Worm (Caenorhabditis elegans): Measurements from ENCODE around the gene dylt-3.

DNA sequence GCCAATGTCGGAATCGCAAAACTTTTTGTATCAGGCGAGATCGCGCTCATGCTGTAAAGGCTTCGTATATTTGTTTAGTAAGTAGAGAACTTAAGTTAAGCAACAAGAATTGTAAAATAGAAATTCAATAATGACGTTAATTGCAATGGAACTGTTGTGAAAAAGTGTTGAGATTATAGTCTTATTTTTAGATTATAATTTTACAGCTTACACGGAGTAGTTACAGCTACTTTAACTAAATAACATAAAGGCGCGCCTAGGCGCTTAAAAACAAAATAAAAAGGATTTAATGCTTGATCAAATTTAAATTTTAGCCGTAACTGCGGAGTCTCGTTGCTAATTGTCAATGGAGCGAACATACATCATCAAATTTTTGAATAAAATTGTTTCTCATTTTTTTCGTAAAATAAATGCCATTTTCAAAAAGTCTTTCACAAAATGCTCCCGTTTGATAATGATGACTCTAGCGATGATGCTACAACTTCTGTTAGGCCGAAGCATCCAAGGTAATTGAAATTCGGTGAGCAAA is 19.4 kb upstream of the dylt-3 start, which contains the start of the genes emb-27 and rrf-3:
- TF ChIP-seq mdl-1 (tag; optimal IDR thresholded peaks at IDR 0.05) (no peak), nhr-237 (tag; optimal IDR thresholded peaks at IDR 0.05) (no peak), snpc-4 (tag; optimal IDR thresholded peaks at IDR 0.05) (no peak), aly-2 (tag; optimal IDR thresholded peaks at IDR 0.05) (no peak), nhr-10 (tag; optimal IDR thresholded peaks at IDR 0.05) (no peak), ztf-11 (tag; optimal IDR thresholded peaks at IDR 0.05) (no peak), blmp-1 (tag; optimal IDR thresholded peaks at IDR 0.05; ENCODE audit: insufficient read depth) (no peak), lin-39 (tag; optimal IDR thresholded peaks at IDR 0.05) (no peak)
